Worm (Caenorhabditis elegans) whole organism, early embryonic: ENCODE measurements around the gene C49A9.9.
"Not testable (repeated sequence)": the region's sequence is repeated elsewhere in the genome, so short reads cannot be mapped to it uniquely, and the experiment has no call there.

Experiments
- sea-1 ChIP-seq: fragments of 200-800 bp; sonication (Bioruptor generic); conservative IDR thresholded peaks from 2 replicates; pipeline ENCODE4 v1.3.6; 2022; ENCODE audit warnings: missing genetic modification characterization, missing compliant biosample characterization
- tbx-11 ChIP-seq: fragments of 200-800 bp; sonication (Bioruptor generic); IDR thresholded peaks from 2 replicates; pipeline ENCODE4 v1.3.6; 2022; ENCODE audit warnings: missing genetic modification characterization, missing compliant biosample characterization
- tra-4 ChIP-seq: sonication (generic microtip); optimal IDR thresholded peaks from 2 replicates; lab custom pipeline; 2017; ENCODE audit warnings: missing genetic modification characterization, missing compliant biosample characterization

ce11 chrIV:6209958-6210357 is 7.2 kb upstream of the C49A9.9 start:
- not testable (repeated sequence) for TF ChIP-seq sea-1 (GFP tag; lab: Robert Waterston, UW); tra-4 (tag; lab: Kevin White, UChicago); tbx-11 (GFP tag; lab: Robert Waterston, UW)
